Fruit fly (Drosophila melanogaster): ENCODE results near the gene CG7742.

DNA sequence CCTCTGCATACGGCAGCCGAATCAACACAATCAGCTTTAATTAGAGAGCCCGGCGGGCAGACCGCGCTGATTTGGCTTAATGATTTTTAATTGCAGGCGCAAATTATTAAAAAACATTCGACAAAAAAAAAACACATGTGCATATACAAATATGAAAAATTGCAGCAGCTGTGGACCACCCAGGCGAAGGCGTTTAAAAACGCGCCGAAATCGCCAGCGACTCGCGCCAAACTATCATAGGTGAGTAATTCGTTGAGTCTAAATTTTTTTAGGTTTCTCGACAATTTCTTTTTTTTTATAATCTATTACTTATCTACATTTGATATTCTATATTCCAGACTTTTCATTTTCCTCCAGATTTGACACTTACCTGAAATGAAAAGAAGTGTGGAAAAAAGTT, 14.4 kb upstream of the CG7742 start:
- no peak for TF ChIP-seq psq (optimal IDR thresholded peaks at IDR 0.05)
- TF ChIP-seq Dll (optimal IDR thresholded peaks at IDR 0.05): no peak

All from whole organism.